Worm (Caenorhabditis elegans): ENCODE data around the gene dnj-25.

Gene dnj-25

ce11 chrV:20782188-20782587, 38.0 kb upstream of the dnj-25 start:
- peak; percentile 38 for TF ChIP-seq hmg-11 (tag; optimal IDR thresholded peaks at IDR 0.05)
- TF ChIP-seq nhr-237 (tag; optimal IDR thresholded peaks at IDR 0.05): no peak
- no peak for TF ChIP-seq jun-1 (tag; optimal IDR thresholded peaks at IDR 0.05)
- no peak for TF ChIP-seq ceh-16 (tag; optimal IDR thresholded peaks at IDR 0.05)
- no peak for TF ChIP-seq nhr-11 (tag; optimal IDR thresholded peaks at IDR 0.05)
- no peak for TF ChIP-seq elt-1 (tag; optimal IDR thresholded peaks at IDR 0.05)
- no peak for TF ChIP-seq nhr-77 (tag; optimal IDR thresholded peaks at IDR 0.05)
- no peak for TF ChIP-seq nhr-28 (tag; optimal IDR thresholded peaks at IDR 0.05)
- no peak for TF ChIP-seq fkh-2 (tag; optimal IDR thresholded peaks at IDR 0.05)
- peak; percentile 33 for TF ChIP-seq lin-39 (tag; optimal IDR thresholded peaks at IDR 0.05)
- no peak for TF ChIP-seq sea-2 (GFP tag; optimal IDR thresholded peaks at IDR 0.05)
- TF ChIP-seq ceh-82 (tag; optimal IDR thresholded peaks at IDR 0.05): no peak
- TF ChIP-seq tbx-2 (tag; optimal IDR thresholded peaks at IDR 0.05): no peak
- no peak for TF ChIP-seq snpc-4 (tag; optimal IDR thresholded peaks at IDR 0.05)
- TF ChIP-seq lsy-12 (tag; optimal IDR thresholded peaks at IDR 0.05): peak; percentile 48
- TF ChIP-seq pqm-1 (tag; optimal IDR thresholded peaks at IDR 0.05): no peak
- TF ChIP-seq nhr-67 (tag; optimal IDR thresholded peaks at IDR 0.05): no peak
- TF ChIP-seq elt-3 (tag; optimal IDR thresholded peaks at IDR 0.05): no peak
- TF ChIP-seq egl-27 (tag; optimal IDR thresholded peaks at IDR 0.05): no peak
- peak; percentile 87 for TF ChIP-seq nfya-1 (tag; optimal IDR thresholded peaks at IDR 0.05; ENCODE audit: insufficient read depth)
- TF ChIP-seq ceh-9 (tag; optimal IDR thresholded peaks at IDR 0.05): no peak
- no peak for TF ChIP-seq nhr-12 (tag; optimal IDR thresholded peaks at IDR 0.05)
- peak; percentile 3 for TF ChIP-seq ceh-28 (tag; optimal IDR thresholded peaks at IDR 0.05)
- TF ChIP-seq eor-1 (tag; optimal IDR thresholded peaks at IDR 0.05): no peak
- no peak for TF ChIP-seq unc-39 (tag; optimal IDR thresholded peaks at IDR 0.05)
- TF ChIP-seq nhr-76 (tag; optimal IDR thresholded peaks at IDR 0.05): no peak
- TF ChIP-seq nhr-23 (tag; optimal IDR thresholded peaks at IDR 0.05): no peak
- TF ChIP-seq zag-1 (tag; optimal IDR thresholded peaks at IDR 0.05): no peak
- no peak for TF ChIP-seq unc-62 (GFP tag; optimal IDR thresholded peaks at IDR 0.05)
- TF ChIP-seq nhr-43 (tag; optimal IDR thresholded peaks at IDR 0.05; ENCODE audit: poor library complexity, severe bottlenecking): no peak
- TF ChIP-seq lin-15B (tag; optimal IDR thresholded peaks at IDR 0.05): peak; percentile 33
- no peak for TF ChIP-seq skn-1 (tag; optimal IDR thresholded peaks at IDR 0.05)
- TF ChIP-seq fkh-10 (GFP tag; optimal IDR thresholded peaks at IDR 0.05): peak; percentile 98
- no peak for TF ChIP-seq pha-4 (tag; optimal IDR thresholded peaks at IDR 0.05)
- no peak for TF ChIP-seq aly-2 (tag; optimal IDR thresholded peaks at IDR 0.05)
- TF ChIP-seq mdl-1 (tag; optimal IDR thresholded peaks at IDR 0.05): peak; percentile 24
- TF ChIP-seq daf-12 (tag; optimal IDR thresholded peaks at IDR 0.05): no peak
- peak; percentile 86 for TF ChIP-seq ama-1 (optimal IDR thresholded peaks at IDR 0.05)

ce11 chrV:20781346-20781952, 37.3 kb upstream of the dnj-25 start:
- peak; percentile 27 for TF ChIP-seq ama-1 (optimal IDR thresholded peaks at IDR 0.05)
- TF ChIP-seq egl-5 (tag; optimal IDR thresholded peaks at IDR 0.05): no peak

ce11 chrV:20780400-20780799, 36.3 kb upstream of the dnj-25 start, which contains the start of gene hif-1:
hif-1 (plus strand) TSS chrV:20780407.
- TF ChIP-seq nfya-1 (tag; optimal IDR thresholded peaks at IDR 0.05; ENCODE audit: insufficient read depth) (peak; percentile 65), fos-1 (tag; optimal IDR thresholded peaks at IDR 0.05) (no peak), ama-1 (optimal IDR thresholded peaks at IDR 0.05) (peak; percentile 65), tbx-2 (tag; optimal IDR thresholded peaks at IDR 0.05) (no peak)

All from whole organism, L3 larva.